Fruit fly (Drosophila melanogaster): ENCODE data around the gene OXA1L.

The OXA1L gene

dm6 chr3L:10863925-10864324, 22.3 kb downstream of the OXA1L start:
- TF ChIP-seq Hr96 (GFP tag; optimal IDR thresholded peaks at IDR 0.05): peak; percentile 14
- TF ChIP-seq CG14711 (tag; optimal IDR thresholded peaks at IDR 0.05): no peak
- no peak for TF ChIP-seq CG7101 (tag; optimal IDR thresholded peaks at IDR 0.05)
- no peak for TF ChIP-seq Clk (GFP tag; optimal IDR thresholded peaks at IDR 0.05)
- peak; percentile 15 for TF ChIP-seq cic (GFP tag; optimal IDR thresholded peaks at IDR 0.05)
- no peak for TF ChIP-seq cnc (optimal IDR thresholded peaks at IDR 0.05)
- TF ChIP-seq kay (GFP tag; ENCODE audit: borderline replicate concordance): no peak
- TF ChIP-seq pad (GFP tag; optimal IDR thresholded peaks at IDR 0.05): no peak
- no peak for TF ChIP-seq Crg-1 (GFP tag; optimal IDR thresholded peaks at IDR 0.05)
- TF ChIP-seq toe (GFP tag; optimal IDR thresholded peaks at IDR 0.05): no peak
- TF ChIP-seq ovo (GFP tag; optimal IDR thresholded peaks at IDR 0.05): no peak
- TF ChIP-seq CG11617 (GFP tag; optimal IDR thresholded peaks at IDR 0.05): no peak
- TF ChIP-seq CG12768 (GFP tag; optimal IDR thresholded peaks at IDR 0.05): peak; percentile 46

- TF ChIP-seq CG33017 (tag; optimal IDR thresholded peaks at IDR 0.05) (no peak), tj (GFP tag; optimal IDR thresholded peaks at IDR 0.05) (peak; percentile 29), kay (GFP tag; ENCODE audit: borderline replicate concordance) (peak; percentile 53), cic (GFP tag; optimal IDR thresholded peaks at IDR 0.05) (peak; percentile 88)
Observed at dm6 chr3L:10862544-10863474, 23.5 kb downstream of the OXA1L start.

- TF ChIP-seq CG11617 (GFP tag; optimal IDR thresholded peaks at IDR 0.05) (no peak), CG7045 (GFP tag; optimal IDR thresholded peaks at IDR 0.05) (no peak), Hr96 (GFP tag; optimal IDR thresholded peaks at IDR 0.05) (no peak), bab1 (GFP tag; optimal IDR thresholded peaks at IDR 0.05) (no peak), kay (GFP tag; ENCODE audit: borderline replicate concordance) (no peak), CG7101 (tag; optimal IDR thresholded peaks at IDR 0.05) (no peak), Clk (GFP tag; optimal IDR thresholded peaks at IDR 0.05) (no peak), CG14711 (tag; optimal IDR thresholded peaks at IDR 0.05) (no peak), CG5204 (GFP tag; optimal IDR thresholded peaks at IDR 0.05) (no peak), ovo (GFP tag; optimal IDR thresholded peaks at IDR 0.05) (no peak), toe (GFP tag; optimal IDR thresholded peaks at IDR 0.05) (no peak), CG12768 (GFP tag; optimal IDR thresholded peaks at IDR 0.05) (no peak), cic (GFP tag; optimal IDR thresholded peaks at IDR 0.05) (no peak), CG1620 (GFP tag; optimal IDR thresholded peaks at IDR 0.05) (no peak)
Observed at dm6 chr3L:10861657-10862543, 24.4 kb downstream of the OXA1L start.

- no peak for TF ChIP-seq cic (GFP tag; optimal IDR thresholded peaks at IDR 0.05)
- TF ChIP-seq tj (GFP tag; optimal IDR thresholded peaks at IDR 0.05): no peak
- TF ChIP-seq CG7101 (tag; optimal IDR thresholded peaks at IDR 0.05): no peak
Observed at dm6 chr3L:10860042-10860643, 26.1 kb downstream of the OXA1L start.

dm6 chr3L:10858569-10858968, 27.7 kb downstream of the OXA1L start:
- TF ChIP-seq Clk (GFP tag; optimal IDR thresholded peaks at IDR 0.05) (no peak), CG1620 (GFP tag; optimal IDR thresholded peaks at IDR 0.05) (no peak), Hr96 (GFP tag; optimal IDR thresholded peaks at IDR 0.05) (no peak), ovo (GFP tag; optimal IDR thresholded peaks at IDR 0.05) (no peak), CG5204 (GFP tag; optimal IDR thresholded peaks at IDR 0.05) (no peak), CG7045 (GFP tag; optimal IDR thresholded peaks at IDR 0.05) (no peak), tj (GFP tag; optimal IDR thresholded peaks at IDR 0.05) (no peak), CG7101 (tag; optimal IDR thresholded peaks at IDR 0.05) (no peak), bab1 (GFP tag; optimal IDR thresholded peaks at IDR 0.05) (no peak)

- TF ChIP-seq bab1 (GFP tag; optimal IDR thresholded peaks at IDR 0.05): no peak
- no peak for TF ChIP-seq CG5204 (GFP tag; optimal IDR thresholded peaks at IDR 0.05)
- no peak for TF ChIP-seq Crg-1 (GFP tag; optimal IDR thresholded peaks at IDR 0.05)
- no peak for TF ChIP-seq CG1620 (GFP tag; optimal IDR thresholded peaks at IDR 0.05)
- peak; percentile 39 for TF ChIP-seq CG7101 (tag; optimal IDR thresholded peaks at IDR 0.05)
- peak; percentile 73 for TF ChIP-seq cic (GFP tag; optimal IDR thresholded peaks at IDR 0.05)
- no peak for TF ChIP-seq ovo (GFP tag; optimal IDR thresholded peaks at IDR 0.05)
- peak; percentile 5 for TF ChIP-seq toe (GFP tag; optimal IDR thresholded peaks at IDR 0.05)
- TF ChIP-seq Clk (GFP tag; optimal IDR thresholded peaks at IDR 0.05): no peak
- peak; percentile 11 for TF ChIP-seq tj (GFP tag; optimal IDR thresholded peaks at IDR 0.05)
- TF ChIP-seq CG14711 (tag; optimal IDR thresholded peaks at IDR 0.05): peak; percentile 20
- no peak for TF ChIP-seq CG7045 (GFP tag; optimal IDR thresholded peaks at IDR 0.05)
- peak; percentile 51 for TF ChIP-seq Mnt (GFP tag; optimal IDR thresholded peaks at IDR 0.05)
- peak; percentile 69 for TF ChIP-seq kay (GFP tag; ENCODE audit: borderline replicate concordance)
- no peak for TF ChIP-seq CG11617 (GFP tag; optimal IDR thresholded peaks at IDR 0.05)
- TF ChIP-seq CG12768 (GFP tag; optimal IDR thresholded peaks at IDR 0.05): peak; percentile 64
- TF ChIP-seq pad (GFP tag; optimal IDR thresholded peaks at IDR 0.05): peak; percentile 82
- TF ChIP-seq cnc (optimal IDR thresholded peaks at IDR 0.05): no peak
- TF ChIP-seq Hr96 (GFP tag; optimal IDR thresholded peaks at IDR 0.05): peak; percentile 54
- TF ChIP-seq CG33017 (tag; optimal IDR thresholded peaks at IDR 0.05): peak; percentile 55
Observed at dm6 chr3L:10857515-10858023, 28.7 kb downstream of the OXA1L start.

Data from whole organism, adult.